Worm (Caenorhabditis elegans) whole organism, early embryonic: ENCODE results near the gene pqn-73.

ENCODE experiments used
- B0310.2 ChIP-seq: sonication (generic microtip); optimal IDR thresholded peaks from 2 replicates; lab custom pipeline; 2016; ENCODE audit warnings: mild to moderate bottlenecking, missing genetic modification characterization, missing compliant biosample characterization
- F13C5.2 ChIP-seq: sonication (generic microtip); optimal IDR thresholded peaks from 2 replicates; lab custom pipeline; 2017; ENCODE audit warnings: mild to moderate bottlenecking, missing genetic modification characterization, inconsistent platforms, missing compliant biosample characterization
- ama-1 ChIP-seq: fragments of 150-350 bp; optimal IDR thresholded peaks from 2 replicates; lab custom pipeline; 2014
- flt-1 ChIP-seq: fragments of 200-800 bp; sonication (Bioruptor generic); IDR thresholded peaks from 2 replicates; pipeline ENCODE4 v1.3.6; 2022; ENCODE audit warnings: missing genetic modification characterization, missing compliant biosample characterization
- hmbx-1 ChIP-seq: sonication (generic microtip); optimal IDR thresholded peaks from 2 replicates; lab custom pipeline; 2016; ENCODE audit warnings: mild to moderate bottlenecking, missing genetic modification characterization, missing compliant biosample characterization
- hnd-1 ChIP-seq: sonication (generic microtip); optimal IDR thresholded peaks from 2 replicates; lab custom pipeline; 2016; ENCODE audit warnings: missing genetic modification characterization, missing compliant biosample characterization
- pes-1 ChIP-seq: fragments of 200-800 bp; sonication (Bioruptor generic); IDR thresholded peaks from 2 replicates; pipeline ENCODE4 v1.3.6; 2022; ENCODE audit warnings: missing genetic modification reagents, missing genetic modification characterization, missing compliant biosample characterization
- scrt-1 ChIP-seq: fragments of 200-800 bp; sonication (Bioruptor generic); IDR thresholded peaks from 2 replicates; pipeline ENCODE4 v1.3.6; 2022; ENCODE audit warnings: missing genetic modification characterization, missing compliant biosample characterization
- tbx-11 ChIP-seq: fragments of 200-800 bp; sonication (Bioruptor generic); IDR thresholded peaks from 2 replicates; pipeline ENCODE4 v1.3.6; 2022; ENCODE audit warnings: missing genetic modification characterization, missing compliant biosample characterization
- tra-4 ChIP-seq: sonication (generic microtip); optimal IDR thresholded peaks from 2 replicates; lab custom pipeline; 2017; ENCODE audit warnings: missing genetic modification characterization, missing compliant biosample characterization

- TF ChIP-seq scrt-1 (GFP tag; lab: Robert Waterston, UW) (no peak), ama-1 (lab: Kevin White, UChicago) (no peak), B0310.2 (tag; lab: Kevin White, UChicago) (no peak), flt-1 (GFP tag; lab: Robert Waterston, UW) (no peak), pes-1 (GFP tag; lab: Robert Waterston, UW) (no peak), F13C5.2 (tag; lab: Kevin White, UChicago) (no peak), tbx-11 (GFP tag; lab: Robert Waterston, UW) (no peak), hmbx-1 (tag; lab: Kevin White, UChicago) (no peak), tra-4 (tag; lab: Kevin White, UChicago) (no peak), hnd-1 (no peak)
Measured at ce11 chrII:8559188-8559587, 18.7 kb downstream of the pqn-73 start.
